Worm (Caenorhabditis elegans) whole organism, young adult: ENCODE results near the gene let-767.

ENCODE experiments used
- aptf-3 ChIP-seq: fragments of 200-800 bp; sonication (Bioruptor generic); IDR thresholded peaks from 2 replicates; pipeline ENCODE4 v1.3.6; 2022; ENCODE audit warnings: missing genetic modification characterization, missing compliant biosample characterization
- bed-2 ChIP-seq: fragments of 200-800 bp; sonication (Bioruptor generic); IDR thresholded peaks from 2 replicates; pipeline ENCODE4 v1.3.6; 2022; ENCODE audit warnings: missing genetic modification reagents, missing genetic modification characterization, missing compliant biosample characterization
- hlh-26 ChIP-seq: fragments of 200-800 bp; sonication (Bioruptor generic); conservative IDR thresholded peaks from 2 replicates; pipeline ENCODE4 v1.3.6; 2022; ENCODE audit warnings: missing genetic modification reagents, missing genetic modification characterization, missing compliant biosample characterization
- snpc-4 ChIP-seq, 5 experiments: fragments of 150-350 bp in 1 of 5; sonication (generic microtip) in 4 of 5; optimal IDR thresholded peaks; 2 replicates each; lab custom pipeline; 2014 to 2018; ENCODE audit warnings: missing genetic modification characterization in 5 of 5, missing biosample characterization in 3 of 5, antibody characterized with exemption in 2 of 5, mild to moderate bottlenecking in 2 of 5, missing compliant biosample characterization in 2 of 5, missing genotype in 2 of 5, moderate library complexity in 2 of 5, missing genetic modification reagents in 1 of 5

- no peak for TF ChIP-seq aptf-3 (GFP tag; lab: Robert Waterston, UW)
- TF ChIP-seq hlh-26 (GFP tag; lab: Robert Waterston, UW) = no peak
- TF ChIP-seq bed-2 (GFP tag; lab: Robert Waterston, UW) = no peak
- no peak for TF ChIP-seq snpc-4 (GFP tag; optimal IDR thresholded peaks at IDR 0.05; lab: Kevin White, UChicago)
- no peak for TF ChIP-seq snpc-4 (tag; optimal IDR thresholded peaks at IDR 0.05; lab: Kevin White, UChicago)
Observed at ce11 chrIII:6295972-6296700, 43.6 kb downstream of the let-767 start, which contains the start of gene F47D12.7.
